Fruit fly (Drosophila melanogaster) whole organism, embryonic: ENCODE data around the gene CG4629.

Experiments used
- ATbp ChIP-seq: fragments of 200-800 bp; sonication (Bioruptor generic); optimal IDR thresholded peaks from 2 replicates; lab custom pipeline; 2017; ENCODE audit warnings: missing biosample characterization, mild to moderate bottlenecking, missing genetic modification characterization, missing genetic modification reagents
- Aef1 ChIP-seq: fragments of 200-800 bp; sonication (Bioruptor generic); IDR thresholded peaks from 3 replicates; pipeline ENCODE4 v1.3.6; 2022; ENCODE audit warnings: missing biosample characterization, missing genetic modification characterization
- Awh ChIP-seq: fragments of 200-800 bp; sonication (Bioruptor generic); IDR thresholded peaks from 2 replicates; pipeline ENCODE4, ENCODE4 v1.3.6; 2022; ENCODE audit warnings: missing biosample characterization, missing genetic modification characterization
- CG10274 ChIP-seq: fragments of 200-800 bp; sonication (Bioruptor generic); optimal IDR thresholded peaks from 3 replicates; lab custom pipeline; 2017; ENCODE audit warnings: missing biosample characterization, mild to moderate bottlenecking, missing genetic modification characterization
- CG10321 ChIP-seq: fragments of 200-800 bp; sonication (Bioruptor generic); IDR thresholded peaks from 2 replicates; pipeline ENCODE4 v1.3.6; 2022; ENCODE audit warnings: missing biosample characterization, missing genetic modification characterization
- CG11093 ChIP-seq: fragments of 200-800 bp; sonication (Bioruptor generic); IDR thresholded peaks from 3 replicates; pipeline ENCODE4 v1.3.6; 2022; ENCODE audit warnings: missing biosample characterization, missing genetic modification characterization
- CG11456 ChIP-seq: fragments of 200-800 bp; sonication (Bioruptor generic); IDR thresholded peaks from 3 replicates; pipeline ENCODE4 v1.3.6; 2022; ENCODE audit warnings: missing biosample characterization, missing genetic modification characterization
- CG16779 ChIP-seq: fragments of 200-800 bp; sonication (Bioruptor generic); IDR thresholded peaks from 2 replicates; pipeline ENCODE4 v1.3.6; 2022; ENCODE audit warnings: missing biosample characterization, missing genetic modification characterization
- CG17361 ChIP-seq: fragments of 200-800 bp; sonication (Bioruptor generic); IDR thresholded peaks from 3 replicates; pipeline ENCODE4 v1.3.6; 2022; ENCODE audit warnings: missing biosample characterization, missing genetic modification characterization
- CG17802 ChIP-seq: fragments of 200-800 bp; sonication (Bioruptor generic); optimal IDR thresholded peaks from 2 replicates; lab custom pipeline; 2018; ENCODE audit warnings: missing biosample characterization, mild to moderate bottlenecking, missing genetic modification characterization, moderate library complexity
- CG18011 ChIP-seq: fragments of 200-800 bp; sonication (Bioruptor generic); optimal IDR thresholded peaks from 2 replicates; lab custom pipeline; 2017; ENCODE audit warnings: missing biosample characterization, missing genetic modification characterization, mild to moderate bottlenecking, moderate library complexity, missing genotype
- CG18599 ChIP-seq: fragments of 200-800 bp; sonication (Bioruptor generic); optimal IDR thresholded peaks from 3 replicates; lab custom pipeline; 2017; ENCODE audit warnings: missing biosample characterization, missing genetic modification characterization, mild to moderate bottlenecking, moderate library complexity, missing genetic modification reagents
- CG2116 ChIP-seq: fragments of 200-800 bp; sonication (Bioruptor generic); optimal IDR thresholded peaks from 3 replicates; lab custom pipeline; 2018; ENCODE audit warnings: missing biosample characterization, mild to moderate bottlenecking, missing genetic modification characterization
- CG2202 ChIP-seq: fragments of 200-800 bp; sonication (Bioruptor generic); optimal IDR thresholded peaks from 2 replicates; lab custom pipeline; 2018; ENCODE audit warnings: missing biosample characterization, mild to moderate bottlenecking, missing genetic modification characterization
- CG34224 ChIP-seq: fragments of 200-800 bp; sonication (Bioruptor generic); IDR thresholded peaks from 3 replicates; pipeline ENCODE4 v1.3.6; 2022; ENCODE audit warnings: missing biosample characterization, missing genetic modification characterization; ENCODE audit not compliant: partially characterized antibody
- CG3726 ChIP-seq: fragments of 200-800 bp; sonication (Bioruptor generic); IDR thresholded peaks from 3 replicates; pipeline ENCODE4, ENCODE4 v1.3.6; 2022; ENCODE audit warnings: missing biosample characterization, missing genetic modification characterization
- CG4707 ChIP-seq: fragments of 200-800 bp; sonication (Bioruptor generic); optimal IDR thresholded peaks from 2 replicates; lab custom pipeline; 2018; ENCODE audit warnings: missing biosample characterization, mild to moderate bottlenecking, missing genetic modification characterization, moderate library complexity
- CG6175 ChIP-seq: fragments of 200-800 bp; sonication (Bioruptor generic); IDR thresholded peaks from 3 replicates; pipeline ENCODE4 v1.3.6; 2022; ENCODE audit warnings: missing biosample characterization, missing genetic modification characterization
- CG6813 ChIP-seq: fragments of 200-800 bp; sonication (Bioruptor generic); optimal IDR thresholded peaks from 2 replicates; lab custom pipeline; 2017; ENCODE audit warnings: missing biosample characterization, missing genetic modification characterization, mild to moderate bottlenecking, moderate library complexity, missing genetic modification reagents
- Dek ChIP-seq: fragments of 200-800 bp; sonication (Bioruptor generic); optimal IDR thresholded peaks from 3 replicates; lab custom pipeline; 2019; ENCODE audit warnings: missing biosample characterization, mild to moderate bottlenecking, missing genetic modification characterization, moderate library complexity
- Dref ChIP-seq: fragments of 200-800 bp; sonication (Bioruptor generic); IDR thresholded peaks from 2 replicates; pipeline ENCODE4 v1.3.6; 2022; ENCODE audit warnings: missing biosample characterization, missing genetic modification characterization
- E2f1 ChIP-seq: fragments of 200-800 bp; sonication (Bioruptor generic); IDR thresholded peaks from 2 replicates; pipeline ENCODE4 v1.3.6; 2022; ENCODE audit warnings: missing biosample characterization, missing genetic modification characterization
- Hr78 ChIP-seq, 2 experiments: fragments of 200-800 bp in 1 of 2; fragments of >200 bp in 1 of 2; sonication (Bioruptor generic) in 1 of 2; optimal IDR thresholded peaks; 2 replicates each; lab custom pipeline; 2017 to 2019; ENCODE audit warnings: missing biosample characterization in 2 of 2, missing genetic modification characterization in 2 of 2, mild to moderate bottlenecking in 1 of 2, moderate library complexity in 1 of 2
- MESR4 ChIP-seq: fragments of 200-800 bp; sonication (Bioruptor generic); optimal IDR thresholded peaks from 2 replicates; lab custom pipeline; 2018; ENCODE audit warnings: missing biosample characterization, mild to moderate bottlenecking, missing genetic modification characterization, moderate library complexity
- Med ChIP-seq: fragments of 200-800 bp; sonication (Bioruptor generic); peaks from one replicate; lab custom pipeline; 2016; ENCODE audit warnings: missing biosample characterization, missing genetic modification characterization, mild to moderate bottlenecking, inconsistent platforms, moderate library complexity
- Nf-YA ChIP-seq: fragments of 200-800 bp; sonication (Bioruptor generic); IDR thresholded peaks from 2 replicates; pipeline ENCODE4 v1.3.6; 2022; ENCODE audit warnings: missing biosample characterization, missing genetic modification characterization
- Oaz ChIP-seq: fragments of 200-800 bp; sonication (Bioruptor generic); IDR thresholded peaks from 2 replicates; pipeline ENCODE4 v1.3.6; 2022; ENCODE audit warnings: missing biosample characterization, missing genetic modification characterization
- Ravus ChIP-seq: fragments of 200-800 bp; sonication (Bioruptor generic); IDR thresholded peaks from 2 replicates; pipeline ENCODE4 v1.3.6; 2022; ENCODE audit warnings: missing biosample characterization, missing genetic modification characterization
- Rfx ChIP-seq: fragments of 200-800 bp; sonication (Bioruptor generic); IDR thresholded peaks from 2 replicates; pipeline ENCODE4 v1.3.6; 2022; ENCODE audit warnings: missing biosample characterization, missing genetic modification characterization
- ab ChIP-seq: fragments of 200-800 bp; sonication (Bioruptor generic); optimal IDR thresholded peaks from 2 replicates; lab custom pipeline; 2016; ENCODE audit warnings: missing biosample characterization, missing genetic modification characterization
- abd-A ChIP-seq: fragments of 200-800 bp; sonication (Bioruptor generic); optimal IDR thresholded peaks from 3 replicates; lab custom pipeline; 2019; ENCODE audit warnings: missing biosample characterization, mild to moderate bottlenecking, missing genetic modification characterization, moderate library complexity
- bowl ChIP-seq: fragments of 200-800 bp; sonication (Bioruptor generic); IDR thresholded peaks from 2 replicates; pipeline ENCODE4 v1.3.6; 2022; ENCODE audit warnings: missing biosample characterization, missing genetic modification characterization
- cato ChIP-seq: fragments of 200-800 bp; sonication (Bioruptor generic); optimal IDR thresholded peaks from 2 replicates; lab custom pipeline; 2016; ENCODE audit warnings: missing biosample characterization, missing genetic modification characterization, borderline replicate concordance
- exex ChIP-seq: fragments of 200-800 bp; sonication (Bioruptor generic); optimal IDR thresholded peaks from 4 replicates; lab custom pipeline; 2018; ENCODE audit warnings: missing biosample characterization, mild to moderate bottlenecking, missing genetic modification characterization, moderate library complexity
- eyg ChIP-seq: fragments of 200-800 bp; sonication (Bioruptor generic); optimal IDR thresholded peaks from 3 replicates; lab custom pipeline; 2016; ENCODE audit warnings: missing biosample characterization, missing genetic modification characterization
- her ChIP-seq: fragments of 200-800 bp; sonication (Bioruptor generic); optimal IDR thresholded peaks from 2 replicates; lab custom pipeline; 2016; ENCODE audit warnings: missing biosample characterization, missing genetic modification characterization
- hth ChIP-seq: fragments of >200 bp; optimal IDR thresholded peaks from 2 replicates; lab custom pipeline; 2017; ENCODE audit warnings: inconsistent platforms
- ind ChIP-seq: fragments of 200-800 bp; sonication (Bioruptor generic); optimal IDR thresholded peaks from 3 replicates; lab custom pipeline; 2016; ENCODE audit warnings: missing biosample characterization, missing genetic modification characterization
- ken ChIP-seq: fragments of 200-800 bp; sonication (Bioruptor generic); IDR thresholded peaks from 3 replicates; pipeline ENCODE4 v1.3.6; 2022; ENCODE audit warnings: missing biosample characterization, missing genetic modification characterization
- kni ChIP-seq: fragments of 200-800 bp; sonication (Bioruptor generic); optimal IDR thresholded peaks from 3 replicates; lab custom pipeline; 2017; ENCODE audit warnings: mild to moderate bottlenecking, missing biosample characterization, missing genetic modification reagents, missing genetic modification characterization
- lbe ChIP-seq: fragments of 200-800 bp; sonication (Bioruptor generic); optimal IDR thresholded peaks from 2 replicates; lab custom pipeline; 2016; ENCODE audit warnings: missing biosample characterization, mild to moderate bottlenecking, missing genetic modification characterization
- lmd ChIP-seq: fragments of 200-800 bp; sonication (Bioruptor generic); IDR thresholded peaks from 2 replicates; pipeline ENCODE4 v1.3.6; 2022; ENCODE audit warnings: missing biosample characterization, missing genetic modification characterization
- mirr ChIP-seq: fragments of 200-800 bp; sonication (Bioruptor generic); optimal IDR thresholded peaks from 3 replicates; lab custom pipeline; 2018; ENCODE audit warnings: missing biosample characterization, mild to moderate bottlenecking, missing genetic modification characterization
- org-1 ChIP-seq: fragments of 200-800 bp; sonication (Bioruptor generic); optimal IDR thresholded peaks from 2 replicates; lab custom pipeline; 2017; ENCODE audit warnings: missing biosample characterization, missing genetic modification characterization
- prd ChIP-seq, 3 experiments: fragments of >200 bp in 2 of 3; fragments of 200-800 bp in 1 of 3; sonication (Bioruptor generic) in 1 of 3; optimal IDR thresholded peaks in 2 of 3; IDR thresholded peaks in 1 of 3; 2 replicates in 2 of 3; 3 replicates in 1 of 3; pipeline versions ENCODE4 v1.3.6 to Lab custom; 2017 to 2022; ENCODE audit warnings: missing biosample characterization in 1 of 3, missing genetic modification characterization in 1 of 3
- seq ChIP-seq: fragments of 200-800 bp; sonication (Bioruptor generic); IDR thresholded peaks from 2 replicates; pipeline ENCODE4 v1.3.6; 2022; ENCODE audit warnings: missing biosample characterization, missing genetic modification characterization
- sna ChIP-seq: fragments of 200-800 bp; sonication (Bioruptor generic); IDR thresholded peaks from 2 replicates; pipeline ENCODE4 v1.3.6; 2022; ENCODE audit warnings: missing biosample characterization, missing genetic modification characterization; ENCODE audit not compliant: partially characterized antibody
- sug ChIP-seq: fragments of 200-800 bp; optimal IDR thresholded peaks from 2 replicates; lab custom pipeline; 2019; ENCODE audit warnings: missing biosample characterization, mild to moderate bottlenecking, missing genetic modification characterization, moderate library complexity
- zen2 ChIP-seq: fragments of 200-800 bp; sonication (Bioruptor generic); IDR thresholded peaks from 3 replicates; pipeline ENCODE4 v1.3.6; 2022; ENCODE audit warnings: missing biosample characterization, missing genetic modification characterization; ENCODE audit not compliant: partially characterized antibody
- zfh2 ChIP-seq: fragments of 200-800 bp; sonication (Bioruptor generic); optimal IDR thresholded peaks from 2 replicates; lab custom pipeline; 2016; ENCODE audit warnings: missing biosample characterization, missing genetic modification characterization

CG4629 gene

dm6 chr2L:1072184-1072583 is 30.1 kb downstream of the CG4629 start (continued):
- TF ChIP-seq ind (GFP tag; lab: Kevin White, UChicago): peak; percentile 67
- TF ChIP-seq kni: peak; percentile 99
- peak; percentile 95 for TF ChIP-seq CG18599 (GFP tag; lab: Kevin White, UChicago)
- peak; percentile 83 for TF ChIP-seq sug (tag; lab: Kevin White, UChicago)
- TF ChIP-seq CG2202 (tag; lab: Kevin White, UChicago): peak; percentile 99
- TF ChIP-seq CG10321 (GFP tag; lab: Robert Waterston, UW): peak; percentile 66
- peak; percentile 100 for TF ChIP-seq ATbp (GFP tag; lab: Kevin White, UChicago)
- TF ChIP-seq CG17361: peak; percentile 83; the same call in 2 of the 3 replicates
- TF ChIP-seq prd (optimal IDR thresholded peaks at IDR 0.05; lab: Kevin White, UChicago): no peak
- TF ChIP-seq prd (GFP tag; IDR thresholded peaks at IDR 0.05; lab: Robert Waterston, UW): peak; percentile 77
- TF ChIP-seq Rfx (GFP tag; lab: Robert Waterston, UW): peak; percentile 89
- TF ChIP-seq ken: peak; percentile 84
- TF ChIP-seq CG17802: peak; percentile 67
- peak; percentile 91 for TF ChIP-seq CG3726 (GFP tag; lab: Robert Waterston, UW)
- TF ChIP-seq CG4707: peak; percentile 95
- peak; percentile 70 for TF ChIP-seq CG6175 (GFP tag; lab: Robert Waterston, UW)
- TF ChIP-seq org-1 (GFP tag; lab: Kevin White, UChicago): peak; percentile 96
- TF ChIP-seq Dek (tag; lab: Kevin White, UChicago): peak; percentile 79
- TF ChIP-seq Nf-YA: peak; percentile 94
- peak; percentile 43 for TF ChIP-seq abd-A (tag; lab: Kevin White, UChicago)
- peak; percentile 98 for TF ChIP-seq CG6813 (GFP tag; lab: Kevin White, UChicago)
- TF ChIP-seq Hr78 (GFP tag; optimal IDR thresholded peaks at IDR 0.05; lab: Kevin White, UChicago): peak in 1 of 2 experiments; percentile 68
- peak; percentile 91 for TF ChIP-seq her (GFP tag; lab: Kevin White, UChicago)
- TF ChIP-seq eyg (GFP tag; lab: Kevin White, UChicago): peak; percentile 97
- TF ChIP-seq CG11093: peak; percentile 82
- TF ChIP-seq lmd (GFP tag; lab: Robert Waterston, UW): peak; percentile 56
- peak; percentile 90 for TF ChIP-seq CG11456 (GFP tag; lab: Robert Waterston, UW)
- TF ChIP-seq lbe (GFP tag; lab: Kevin White, UChicago): peak; percentile 46
- peak; percentile 79 for TF ChIP-seq zfh2 (GFP tag; lab: Kevin White, UChicago)
- TF ChIP-seq ab: peak; percentile 18
- TF ChIP-seq MESR4 (GFP tag; lab: Kevin White, UChicago): peak; percentile 63
- TF ChIP-seq Aef1 (GFP tag; lab: Robert Waterston, UW): peak; percentile 43; the same call in 2 of the 3 replicates
- TF ChIP-seq hth (lab: Kevin White, UChicago): no peak
- TF ChIP-seq mirr (GFP tag; lab: Kevin White, UChicago): peak; percentile 89
- peak; percentile 32; the same call in 1 of the 2 replicates for TF ChIP-seq Ravus (GFP tag; lab: Robert Waterston, UW)
- TF ChIP-seq CG34224: no peak
- TF ChIP-seq CG2116 (GFP tag; lab: Kevin White, UChicago): peak; percentile 81
- TF ChIP-seq cato (GFP tag; lab: Kevin White, UChicago): peak; percentile 87
- peak; percentile 53; the same call in 1 of the 2 replicates for TF ChIP-seq Oaz (GFP tag; lab: Robert Waterston, UW)
- peak; percentile 79 for TF ChIP-seq CG18011 (GFP tag; lab: Kevin White, UChicago)
- peak; percentile 86 for TF ChIP-seq CG10274 (GFP tag; lab: Kevin White, UChicago)
- no peak for TF ChIP-seq sna (GFP tag; lab: Robert Waterston, UW)
- TF ChIP-seq CG16779 (GFP tag; lab: Robert Waterston, UW): peak; percentile 82
- peak; percentile 24; the same call in 1 of the 2 replicates for TF ChIP-seq Dref (GFP tag; lab: Robert Waterston, UW)
- TF ChIP-seq bowl: peak; percentile 78
- peak; percentile 93 for TF ChIP-seq seq (GFP tag; lab: Robert Waterston, UW)
- TF ChIP-seq Med (GFP tag; lab: Kevin White, UChicago): peak; percentile 99
- TF ChIP-seq zen2 (GFP tag; lab: Robert Waterston, UW): no peak
- peak; percentile 83 for TF ChIP-seq E2f1
- peak; percentile 98 for TF ChIP-seq Awh (GFP tag; lab: Robert Waterston, UW)
- peak; percentile 64 for TF ChIP-seq exex
